Fruit fly (Drosophila melanogaster) S2 (cell line): ENCODE data around the gene CG14325.

Experiments
- CG8478 ChIP-seq: fragments of >200 bp; optimal IDR thresholded peaks from 2 replicates; lab custom pipeline; 2018
- CTCF ChIP-seq, 2 experiments: fragments of >200 bp; optimal IDR thresholded peaks; 2 replicates each; lab custom pipeline; 2018

DNA sequence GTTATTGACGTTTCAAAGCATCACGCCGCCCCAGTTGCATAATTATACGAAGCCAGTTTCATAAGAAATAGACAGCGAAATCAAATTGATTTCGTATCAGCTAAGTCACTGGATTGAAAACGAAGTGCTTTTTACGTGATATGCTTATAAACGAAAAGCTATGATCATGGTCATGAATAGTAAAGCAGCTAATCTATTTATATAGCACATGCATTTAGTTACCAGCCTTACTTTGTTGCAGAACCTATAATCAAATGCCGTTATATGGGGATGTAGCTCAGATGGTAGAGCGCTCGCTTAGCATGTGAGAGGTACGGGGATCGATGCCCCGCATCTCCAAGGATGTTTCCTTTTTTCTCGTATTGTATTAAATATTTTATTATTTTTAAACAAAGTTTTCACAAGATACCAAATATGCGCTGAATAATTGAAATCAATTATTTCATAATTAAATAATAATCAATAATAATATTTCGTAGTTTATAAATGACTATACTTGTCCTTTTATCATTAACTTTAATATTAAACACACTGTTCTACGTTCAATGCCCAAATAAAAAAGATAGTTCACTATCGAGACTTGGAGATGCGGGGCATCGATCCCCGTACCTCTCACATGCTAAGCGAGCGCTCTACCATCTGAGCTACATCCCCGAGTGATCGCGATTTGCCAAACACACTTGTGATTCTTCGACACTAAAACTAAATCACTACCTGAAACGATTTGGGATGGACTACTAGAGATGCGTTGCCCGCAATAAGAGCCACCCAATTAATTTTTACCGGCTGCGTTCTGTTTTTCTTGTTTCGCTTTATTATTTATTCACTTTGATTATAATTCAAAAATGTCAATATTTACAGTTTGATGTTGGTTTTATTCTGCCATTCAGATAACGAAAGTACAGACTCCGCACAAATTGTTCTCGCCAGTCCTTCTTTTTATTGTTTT is 19.4 kb downstream of the CG14325 start:
- TF ChIP-seq CG8478 (lab: Kevin White, UChicago) = no peak
- no peak for TF ChIP-seq CTCF (optimal IDR thresholded peaks at IDR 0.05; lab: Kevin White, UChicago)
